Fruit fly (Drosophila melanogaster): Measurements from ENCODE around the gene RpL36A.

RpL36A gene

DNA sequence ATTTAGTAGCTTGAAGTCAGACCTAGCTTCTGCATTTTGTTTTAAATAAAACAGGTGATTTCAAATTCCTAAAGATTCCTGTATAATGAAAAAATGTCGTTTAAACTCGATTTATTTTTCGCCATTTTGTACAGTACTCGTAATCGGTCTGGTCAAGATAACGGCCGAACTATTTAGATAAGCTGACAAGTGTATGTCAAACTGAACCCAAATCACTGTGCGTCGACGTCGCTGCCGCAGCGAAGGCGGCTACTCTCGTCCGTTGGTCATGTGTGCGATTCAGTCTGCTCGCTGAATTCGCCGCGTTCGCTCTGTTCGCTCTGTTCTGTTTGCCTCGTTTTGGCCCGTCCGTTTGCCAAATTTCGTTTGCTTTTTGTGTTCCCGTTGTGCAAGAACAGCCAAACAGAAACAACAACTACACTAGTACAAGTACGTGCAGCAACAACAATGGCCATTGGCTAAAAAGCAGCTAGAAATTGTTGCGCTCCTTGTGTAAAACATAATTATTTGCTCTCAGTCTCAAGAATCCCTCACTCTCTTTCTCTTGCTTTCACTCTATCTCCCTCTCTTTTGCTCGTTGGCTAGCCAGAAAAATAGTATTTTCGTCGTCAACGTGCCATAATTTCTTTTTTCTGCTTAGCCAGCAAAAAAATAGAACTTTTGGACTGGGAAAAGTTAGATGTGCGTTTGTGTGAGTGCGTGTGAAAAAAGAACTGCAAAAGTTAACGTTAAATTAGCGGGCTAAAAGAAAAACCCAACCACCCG, 45.5 kb upstream of the RpL36A start:
- no peak for TF ChIP-seq Hnf4 (GFP tag; optimal IDR thresholded peaks at IDR 0.05)
- no peak for TF ChIP-seq CG9705 (GFP tag; optimal IDR thresholded peaks at IDR 0.05)
- TF ChIP-seq Abd-B (GFP tag; optimal IDR thresholded peaks at IDR 0.05): no peak
- TF ChIP-seq Myc (optimal IDR thresholded peaks at IDR 0.05): no peak
- TF ChIP-seq N (GFP tag; optimal IDR thresholded peaks at IDR 0.05): no peak
- TF ChIP-seq Hr78 (GFP tag; optimal IDR thresholded peaks at IDR 0.05): no peak
- TF ChIP-seq CG32264 (GFP tag; optimal IDR thresholded peaks at IDR 0.05): no peak
- no peak for TF ChIP-seq dl (GFP tag; optimal IDR thresholded peaks at IDR 0.05; ENCODE audit: insufficient read depth in 1 of 2, partially characterized antibody in 2 of 2)
- TF ChIP-seq Rel (GFP tag; optimal IDR thresholded peaks at IDR 0.05): no peak
- TF ChIP-seq Rel (tag; optimal IDR thresholded peaks at IDR 0.05): no peak
- TF ChIP-seq psq (GFP tag; optimal IDR thresholded peaks at IDR 0.05): no peak
- no peak for TF ChIP-seq jim (GFP tag; optimal IDR thresholded peaks at IDR 0.05)
- TF ChIP-seq woc (GFP tag; optimal IDR thresholded peaks at IDR 0.05): peak; percentile 7
- TF ChIP-seq sv (GFP tag; optimal IDR thresholded peaks at IDR 0.05): no peak
- peak; percentile 48 for TF ChIP-seq fru (GFP tag; optimal IDR thresholded peaks at IDR 0.05)
- TF ChIP-seq Vsx2 (GFP tag; optimal IDR thresholded peaks at IDR 0.05; ENCODE audit: partially characterized antibody): peak; percentile 39
- no peak for TF ChIP-seq GATAd (GFP tag; optimal IDR thresholded peaks at IDR 0.05)
- TF ChIP-seq lola (GFP tag; optimal IDR thresholded peaks at IDR 0.05): peak; percentile 29
- peak; percentile 31 for TF ChIP-seq Dif (GFP tag; optimal IDR thresholded peaks at IDR 0.05; ENCODE audit: partially characterized antibody)
- TF ChIP-seq Sp1 (GFP tag; optimal IDR thresholded peaks at IDR 0.05): peak; percentile 8
- peak; percentile 34 for TF ChIP-seq ey (GFP tag; optimal IDR thresholded peaks at IDR 0.05)
- peak; percentile 44 for TF ChIP-seq br (GFP tag; optimal IDR thresholded peaks at IDR 0.05)
- TF ChIP-seq pan (optimal IDR thresholded peaks at IDR 0.05): no peak
- TF ChIP-seq Hr83 (GFP tag; optimal IDR thresholded peaks at IDR 0.05; ENCODE audit: poor library complexity, severe bottlenecking): no peak
- TF ChIP-seq OdsH (GFP tag; optimal IDR thresholded peaks at IDR 0.05): peak; percentile 47
- no peak for TF ChIP-seq Jra (GFP tag; optimal IDR thresholded peaks at IDR 0.05)
- TF ChIP-seq h (GFP tag; optimal IDR thresholded peaks at IDR 0.05): peak; percentile 37
- no peak for TF ChIP-seq usp (GFP tag; optimal IDR thresholded peaks at IDR 0.05)
- TF ChIP-seq CrebA (GFP tag; optimal IDR thresholded peaks at IDR 0.05; ENCODE audit: borderline replicate concordance): no peak
- no peak for TF ChIP-seq HLH106 (tag; optimal IDR thresholded peaks at IDR 0.05)
- no peak for TF ChIP-seq dmrt93B (GFP tag; optimal IDR thresholded peaks at IDR 0.05)
- TF ChIP-seq foxo (GFP tag; optimal IDR thresholded peaks at IDR 0.05): peak; percentile 2 to 43
- no peak for TF ChIP-seq Mio (GFP tag; optimal IDR thresholded peaks at IDR 0.05)
- no peak for TF ChIP-seq brk (GFP tag; optimal IDR thresholded peaks at IDR 0.05)
- no peak for TF ChIP-seq tai (GFP tag; optimal IDR thresholded peaks at IDR 0.05)
- TF ChIP-seq dsf (GFP tag; optimal IDR thresholded peaks at IDR 0.05; ENCODE audit: borderline replicate concordance): no peak
- no peak for TF ChIP-seq sage (GFP tag; optimal IDR thresholded peaks at IDR 0.05)
- peak; percentile 45 for TF ChIP-seq rgr (GFP tag; optimal IDR thresholded peaks at IDR 0.05)
- no peak for TF ChIP-seq Dfd (GFP tag; optimal IDR thresholded peaks at IDR 0.05)

DNA sequence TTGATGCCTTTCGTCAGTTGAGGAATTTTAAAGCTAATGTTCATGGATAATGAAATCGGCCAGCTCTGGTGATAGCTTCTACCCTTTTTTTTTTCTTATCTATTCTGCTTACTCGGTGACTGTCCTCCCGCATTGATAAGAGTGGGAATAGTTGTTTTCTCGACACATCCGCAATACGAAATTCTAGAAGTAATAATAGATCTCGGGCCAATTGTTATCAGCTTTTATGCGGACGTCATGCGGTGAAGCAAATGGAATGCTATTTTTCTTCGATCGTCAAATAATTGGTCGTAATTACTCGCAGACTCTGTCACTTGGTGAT, 44.7 kb upstream of the RpL36A start:
- no peak for TF ChIP-seq Rel (GFP tag; optimal IDR thresholded peaks at IDR 0.05)
- TF ChIP-seq Rel (tag; optimal IDR thresholded peaks at IDR 0.05): peak; percentile 16
- no peak for TF ChIP-seq dmrt93B (GFP tag; optimal IDR thresholded peaks at IDR 0.05)

All from whole organism, wandering third instar larva.